Worm (Caenorhabditis elegans): ENCODE measurements around the gene ZC178.2.
A peak's percentile ranks its signal among the peaks of the same experiment; 100 is the strongest.

Gene ZC178.2

DNA sequence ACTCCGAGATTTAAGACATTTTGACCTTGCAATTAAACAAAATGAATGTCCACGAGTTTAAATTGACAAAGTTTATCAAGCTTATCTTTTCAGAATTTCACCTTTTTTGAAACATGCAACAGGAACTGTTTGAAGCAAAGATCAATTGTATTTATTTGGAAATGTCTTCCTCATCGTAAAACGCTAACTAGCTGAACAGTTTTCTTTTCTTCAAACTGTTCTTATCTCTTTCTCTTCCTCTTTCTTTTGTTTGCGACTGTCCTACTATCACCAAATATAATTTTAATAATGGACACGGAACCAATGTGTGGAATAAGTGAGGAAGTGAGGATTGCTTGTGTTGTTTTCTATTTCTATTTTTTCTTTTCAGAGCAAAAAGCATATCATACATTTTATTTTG, 21.1 kb upstream of the ZC178.2 start, which contains the start of gene ZC196.4 (continued):
- TF ChIP-seq ceh-20 (GFP tag; IDR thresholded peaks at IDR 0.05) = no peak
- no peak for TF ChIP-seq saeg-2 (GFP tag; IDR thresholded peaks at IDR 0.05)
- TF ChIP-seq ZK337.2 (GFP tag; IDR thresholded peaks at IDR 0.05) = no peak
- no peak for TF ChIP-seq mdl-1 (tag; optimal IDR thresholded peaks at IDR 0.05)
- TF ChIP-seq dve-1 (tag; optimal IDR thresholded peaks at IDR 0.05; ENCODE audit: insufficient read depth) = peak; percentile 39
- TF ChIP-seq ceh-44 (GFP tag; IDR thresholded peaks at IDR 0.05) = no peak
- TF ChIP-seq tra-1 (GFP tag; IDR thresholded peaks at IDR 0.05) = no peak

DNA sequence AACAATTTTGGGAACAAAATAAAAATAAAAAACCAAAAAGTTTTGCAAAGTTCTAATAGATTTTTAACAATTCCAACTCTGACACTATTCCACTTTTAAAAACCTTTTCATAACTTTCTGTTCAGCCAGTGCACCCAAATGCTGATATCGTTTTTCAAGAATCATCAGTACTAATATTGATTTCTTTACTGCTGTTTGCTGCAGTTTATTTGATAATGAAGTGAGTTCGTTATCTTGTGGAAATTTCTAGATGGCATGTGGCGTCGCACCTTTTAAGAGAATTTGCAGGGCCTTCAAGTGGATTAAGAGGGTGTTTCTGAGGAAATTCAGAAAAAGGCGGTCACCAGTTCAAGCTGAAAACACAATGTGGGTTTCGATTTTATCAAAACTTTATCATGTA, 19.2 kb upstream of the ZC178.2 start:
- TF ChIP-seq set-16 (GFP tag; IDR thresholded peaks at IDR 0.05) (no peak), ZK337.2 (GFP tag; IDR thresholded peaks at IDR 0.05) (no peak), nhr-111 (GFP tag; optimal IDR thresholded peaks at IDR 0.05) (no peak), jun-1 (tag; optimal IDR thresholded peaks at IDR 0.05) (no peak), lin-13 (GFP tag; optimal IDR thresholded peaks at IDR 0.05) (no peak), sdz-12 (GFP tag; optimal IDR thresholded peaks at IDR 0.05) (no peak), zfp-3 (GFP tag; conservative IDR thresholded peaks at IDR 0.05) (no peak), ztf-7 (tag; optimal IDR thresholded peaks at IDR 0.05) (no peak), fos-1 (tag; optimal IDR thresholded peaks at IDR 0.05) (no peak), skn-1 (tag; optimal IDR thresholded peaks at IDR 0.05) (no peak), nhr-28 (tag; optimal IDR thresholded peaks at IDR 0.05) (peak; percentile 3), pqm-1 (tag; optimal IDR thresholded peaks at IDR 0.05) (peak; percentile 41), daf-16 (GFP tag; optimal IDR thresholded peaks at IDR 0.05) (no peak), daf-16 (tag; optimal IDR thresholded peaks at IDR 0.05) (peak; percentile 64), zag-1 (tag; optimal IDR thresholded peaks at IDR 0.05) (no peak), F44E2.7 (GFP tag; IDR thresholded peaks at IDR 0.05) (no peak), dve-1 (tag; optimal IDR thresholded peaks at IDR 0.05; ENCODE audit: insufficient read depth) (peak; percentile 27)

DNA sequence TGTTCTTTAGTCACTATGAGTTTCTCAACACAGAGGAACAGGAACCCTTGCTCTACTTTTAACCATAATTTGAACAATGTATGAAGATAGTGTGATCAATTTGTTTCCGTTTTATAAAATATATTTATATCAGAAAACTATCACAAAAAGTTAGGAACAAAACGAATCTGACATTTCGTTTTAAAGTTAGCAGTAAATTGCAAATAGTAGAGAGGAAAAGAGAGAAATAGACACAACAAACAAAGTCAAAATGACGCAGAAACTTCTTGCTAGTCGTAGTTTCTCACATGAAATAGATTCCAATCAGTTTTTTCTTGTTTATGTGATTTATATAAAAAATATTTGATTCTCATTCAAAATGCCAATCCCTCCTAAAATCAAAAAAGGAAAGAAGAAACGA, 17.3 kb upstream of the ZC178.2 start, which contains the start of gene ZC196.5:
TSS of gene ZC196.5 (plus strand) at position 301 of the 400 bp plus-strand sequence.
- no peak for TF ChIP-seq egl-27 (tag; optimal IDR thresholded peaks at IDR 0.05)
- no peak for TF ChIP-seq daf-19 (GFP tag; conservative IDR thresholded peaks at IDR 0.05)
- no peak for TF ChIP-seq saeg-2 (GFP tag; IDR thresholded peaks at IDR 0.05)
- TF ChIP-seq unc-62 (GFP tag; optimal IDR thresholded peaks at IDR 0.05 in 1 of 2) = peak in 1 of 2 experiments; percentile 60
- no peak for TF ChIP-seq unc-62 (tag; optimal IDR thresholded peaks at IDR 0.05)
- TF ChIP-seq pqm-1 (tag; optimal IDR thresholded peaks at IDR 0.05) = no peak
- TF ChIP-seq php-3 (GFP tag; IDR thresholded peaks at IDR 0.05) = no peak
- no peak for TF ChIP-seq zfp-3 (GFP tag; conservative IDR thresholded peaks at IDR 0.05)
- TF ChIP-seq mdt-29 (GFP tag; IDR thresholded peaks at IDR 0.05) = no peak

DNA sequence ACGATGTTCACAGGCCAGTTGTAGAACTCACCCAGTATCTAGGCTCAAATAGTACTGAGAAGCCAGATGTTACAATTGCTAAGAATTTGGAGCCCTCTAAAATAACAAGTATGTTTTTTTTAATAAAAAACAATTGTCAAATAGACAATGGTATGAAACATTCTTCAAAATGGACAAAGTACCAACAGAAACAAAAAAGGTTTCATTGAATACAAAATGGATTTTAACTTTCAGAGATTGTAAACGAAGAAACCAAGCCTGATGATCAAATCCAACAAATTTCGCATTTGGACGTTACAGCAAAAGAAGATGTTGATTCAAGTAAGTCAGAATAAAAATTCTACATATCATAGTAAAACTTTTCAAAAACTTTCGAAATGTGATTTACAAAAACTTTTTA, 15.3 kb upstream of the ZC178.2 start, which contains the start of gene ZC196.9:
TSS of gene ZC196.9 (minus strand) at position 101 of the 400 bp plus-strand sequence.
- TF ChIP-seq zip-11 (GFP tag; IDR thresholded peaks at IDR 0.05) = no peak
- no peak for TF ChIP-seq daf-8 (GFP tag; IDR thresholded peaks at IDR 0.05)
- no peak for TF ChIP-seq lim-7 (GFP tag; IDR thresholded peaks at IDR 0.05)
- no peak for TF ChIP-seq aha-1 (tag)
- no peak for TF ChIP-seq nhr-102 (tag; optimal IDR thresholded peaks at IDR 0.05)
- TF ChIP-seq madf-5 (GFP tag; IDR thresholded peaks at IDR 0.05) = no peak
- TF ChIP-seq hif-1 (tag; optimal IDR thresholded peaks at IDR 0.05) = no peak
- TF ChIP-seq Y75B8A.6 (GFP tag; IDR thresholded peaks at IDR 0.05) = no peak
- TF ChIP-seq lin-39 (tag; optimal IDR thresholded peaks at IDR 0.05) = no peak
- no peak for TF ChIP-seq spr-1 (tag; optimal IDR thresholded peaks at IDR 0.05)
- no peak for TF ChIP-seq nhr-48 (tag; optimal IDR thresholded peaks at IDR 0.05)
- TF ChIP-seq daf-16 (GFP tag; optimal IDR thresholded peaks at IDR 0.05) = no peak
- no peak for TF ChIP-seq daf-16 (tag; optimal IDR thresholded peaks at IDR 0.05)
- TF ChIP-seq nhr-76 (tag; optimal IDR thresholded peaks at IDR 0.05) = no peak
- no peak for TF ChIP-seq ceh-44 (GFP tag; IDR thresholded peaks at IDR 0.05)
- TF ChIP-seq php-3 (GFP tag; IDR thresholded peaks at IDR 0.05) = no peak
- no peak for TF ChIP-seq snpc-1.2 (GFP tag; IDR thresholded peaks at IDR 0.05)
- TF ChIP-seq aly-2 (tag; optimal IDR thresholded peaks at IDR 0.05) = no peak
- no peak for TF ChIP-seq tra-1 (GFP tag; IDR thresholded peaks at IDR 0.05)
- TF ChIP-seq unc-130 (GFP tag; optimal IDR thresholded peaks at IDR 0.05) = no peak
- no peak for TF ChIP-seq nhr-77 (tag; optimal IDR thresholded peaks at IDR 0.05)
